Worm (Caenorhabditis elegans) whole organism, L2 larva: ENCODE data around the gene clec-60.

ENCODE experiments used
- F13H6.1 ChIP-seq: sonication (generic microtip); optimal IDR thresholded peaks from 2 replicates; lab custom pipeline; 2016; ENCODE audit warnings: missing genetic modification characterization, missing compliant biosample characterization
- R02D3.7 ChIP-seq: fragments of 150-350 bp; optimal IDR thresholded peaks from 2 replicates; lab custom pipeline; 2014; ENCODE audit warnings: missing biosample characterization, missing genetic modification characterization
- aly-2 ChIP-seq: fragments of 150-350 bp; optimal IDR thresholded peaks from 2 replicates; lab custom pipeline; 2014; ENCODE audit warnings: missing biosample characterization, missing genetic modification characterization
- ama-1 ChIP-seq: fragments of 150-350 bp; optimal IDR thresholded peaks from 2 replicates; lab custom pipeline; 2018; ENCODE audit warnings: inconsistent platforms
- egl-27 ChIP-seq: sonication (generic microtip); optimal IDR thresholded peaks from 3 replicates; lab custom pipeline; 2017; ENCODE audit warnings: missing biosample characterization, missing genetic modification reagents, missing genetic modification characterization
- elt-3 ChIP-seq: sonication (generic microtip); optimal IDR thresholded peaks from 2 replicates; lab custom pipeline; 2017; ENCODE audit warnings: missing biosample characterization, missing genetic modification characterization
- lin-39 ChIP-seq: fragments of 150-350 bp; optimal IDR thresholded peaks from 2 replicates; lab custom pipeline; 2014; ENCODE audit warnings: missing biosample characterization, missing genetic modification reagents, missing genetic modification characterization
- lsy-2 ChIP-seq, 2 experiments: fragments of 150-350 bp in 1 of 2; sonication (generic microtip) in 1 of 2; optimal IDR thresholded peaks; 2 replicates each; lab custom pipeline; 2014 to 2017; ENCODE audit warnings: missing biosample characterization in 2 of 2, missing genetic modification characterization in 2 of 2
- nhr-23 ChIP-seq: fragments of 150-350 bp; optimal IDR thresholded peaks from 2 replicates; lab custom pipeline; 2014; ENCODE audit warnings: missing biosample characterization, missing genetic modification reagents, missing genetic modification characterization
- sma-3 ChIP-seq: sonication (generic microtip); optimal IDR thresholded peaks from 2 replicates; lab custom pipeline; 2016; ENCODE audit warnings: missing genetic modification reagents, missing genetic modification characterization, missing compliant biosample characterization
- snpc-4 ChIP-seq: fragments of 150-350 bp; optimal IDR thresholded peaks from 2 replicates; lab custom pipeline; 2014; ENCODE audit warnings: missing biosample characterization, missing genetic modification characterization
- unc-62 ChIP-seq: fragments of 150-350 bp; optimal IDR thresholded peaks from 2 replicates; lab custom pipeline; 2014; ENCODE audit warnings: missing biosample characterization, missing genetic modification reagents, missing genetic modification characterization
- zag-1 ChIP-seq: fragments of 150-350 bp; optimal IDR thresholded peaks from 2 replicates; lab custom pipeline; 2014; ENCODE audit warnings: missing biosample characterization, missing genetic modification characterization
- ztf-11 ChIP-seq: sonication (generic microtip); optimal IDR thresholded peaks from 2 replicates; lab custom pipeline; 2017; ENCODE audit warnings: missing biosample characterization, missing genetic modification characterization

DNA sequence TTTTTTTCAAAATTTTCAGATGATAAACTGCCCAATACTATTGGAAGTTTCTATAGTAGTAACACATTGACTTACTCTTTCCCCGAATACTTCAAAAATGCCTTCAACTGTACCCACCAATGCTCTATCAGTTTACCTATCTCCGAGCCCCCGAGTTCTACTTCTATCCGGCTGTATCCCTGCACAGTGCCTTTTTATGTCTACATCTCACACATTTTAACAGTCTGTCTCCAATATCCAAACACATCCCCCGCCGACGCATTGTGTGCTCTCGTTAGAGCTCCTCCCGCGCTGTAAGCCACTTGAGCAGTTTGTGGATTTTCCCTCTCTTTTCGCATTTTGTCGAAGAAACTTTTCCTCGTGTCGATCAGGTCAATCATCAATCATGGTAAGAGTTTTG, 15.1 kb downstream of the clec-60 start, which contains the start of gene tnc-2:
- no peak for TF ChIP-seq ztf-11 (tag; lab: Kevin White, UChicago)
- no peak for TF ChIP-seq R02D3.7 (tag; lab: Kevin White, UChicago)
- TF ChIP-seq lsy-2 (tag; optimal IDR thresholded peaks at IDR 0.05; lab: Kevin White, UChicago), result no peak
- no peak for TF ChIP-seq lin-39
- no peak for TF ChIP-seq snpc-4 (tag; lab: Kevin White, UChicago)
- TF ChIP-seq unc-62 (GFP tag; lab: Kevin White, UChicago), result no peak
- TF ChIP-seq zag-1 (tag; lab: Kevin White, UChicago), result no peak
- no peak for TF ChIP-seq nhr-23 (tag; lab: Kevin White, UChicago)
- no peak for TF ChIP-seq sma-3
- TF ChIP-seq ama-1 (lab: Kevin White, UChicago), result no peak
- TF ChIP-seq elt-3 (tag; lab: Kevin White, UChicago), result no peak
- TF ChIP-seq F13H6.1 (tag; lab: Kevin White, UChicago), result no peak
- no peak for TF ChIP-seq aly-2 (tag; lab: Kevin White, UChicago)
- TF ChIP-seq egl-27 (tag; lab: Kevin White, UChicago), result no peak
